Worm (Caenorhabditis elegans) whole organism, early embryonic: Measurements from ENCODE around the gene C25F9.13.

ENCODE experiments used
- B0310.2 ChIP-seq: sonication (generic microtip); optimal IDR thresholded peaks from 2 replicates; lab custom pipeline; 2016; ENCODE audit warnings: mild to moderate bottlenecking, missing genetic modification characterization, missing compliant biosample characterization
- F13C5.2 ChIP-seq: sonication (generic microtip); optimal IDR thresholded peaks from 2 replicates; lab custom pipeline; 2017; ENCODE audit warnings: mild to moderate bottlenecking, missing genetic modification characterization, inconsistent platforms, missing compliant biosample characterization
- aly-1 ChIP-seq: sonication (generic microtip); optimal IDR thresholded peaks from 2 replicates; lab custom pipeline; 2016; ENCODE audit warnings: missing genetic modification characterization, missing compliant biosample characterization
- ama-1 ChIP-seq: fragments of 150-350 bp; optimal IDR thresholded peaks from 2 replicates; lab custom pipeline; 2014
- ceh-13 ChIP-seq: fragments of 200-800 bp; sonication (Bioruptor generic); optimal IDR thresholded peaks from 2 replicates; lab custom pipeline; 2018; ENCODE audit warnings: mild to moderate bottlenecking, missing genetic modification characterization, missing compliant biosample characterization
- ceh-36 ChIP-seq: sonication (generic microtip); optimal IDR thresholded peaks from 2 replicates; lab custom pipeline; 2016; ENCODE audit warnings: missing genetic modification characterization, inconsistent platforms, missing compliant biosample characterization
- ets-7 ChIP-seq: sonication (generic microtip); optimal IDR thresholded peaks from 2 replicates; lab custom pipeline; 2016; ENCODE audit warnings: missing genotype, missing genetic modification characterization, missing compliant biosample characterization
- flt-1 ChIP-seq: fragments of 200-800 bp; sonication (Bioruptor generic); IDR thresholded peaks from 2 replicates; pipeline ENCODE4 v1.3.6; 2022; ENCODE audit warnings: missing genetic modification characterization, missing compliant biosample characterization
- hmbx-1 ChIP-seq: sonication (generic microtip); optimal IDR thresholded peaks from 2 replicates; lab custom pipeline; 2016; ENCODE audit warnings: mild to moderate bottlenecking, missing genetic modification characterization, missing compliant biosample characterization
- hmg-4 ChIP-seq: fragments of 200-800 bp; sonication (Bioruptor generic); optimal IDR thresholded peaks from 2 replicates; lab custom pipeline; 2018; ENCODE audit warnings: mild to moderate bottlenecking, missing genetic modification characterization, missing compliant biosample characterization
- hnd-1 ChIP-seq: sonication (generic microtip); optimal IDR thresholded peaks from 2 replicates; lab custom pipeline; 2016; ENCODE audit warnings: missing genetic modification characterization, missing compliant biosample characterization
- pes-1 ChIP-seq: fragments of 200-800 bp; sonication (Bioruptor generic); IDR thresholded peaks from 2 replicates; pipeline ENCODE4 v1.3.6; 2022; ENCODE audit warnings: missing genetic modification reagents, missing genetic modification characterization, missing compliant biosample characterization
- scrt-1 ChIP-seq: fragments of 200-800 bp; sonication (Bioruptor generic); IDR thresholded peaks from 2 replicates; pipeline ENCODE4 v1.3.6; 2022; ENCODE audit warnings: missing genetic modification characterization, missing compliant biosample characterization
- sea-1 ChIP-seq: fragments of 200-800 bp; sonication (Bioruptor generic); conservative IDR thresholded peaks from 2 replicates; pipeline ENCODE4 v1.3.6; 2022; ENCODE audit warnings: missing genetic modification characterization, missing compliant biosample characterization
- tbx-11 ChIP-seq: fragments of 200-800 bp; sonication (Bioruptor generic); IDR thresholded peaks from 2 replicates; pipeline ENCODE4 v1.3.6; 2022; ENCODE audit warnings: missing genetic modification characterization, missing compliant biosample characterization
- tbx-37 ChIP-seq: fragments of 200-800 bp; sonication (Bioruptor generic); conservative IDR thresholded peaks from 2 replicates; pipeline ENCODE4 v1.3.6; 2022; ENCODE audit warnings: missing genetic modification reagents, missing genetic modification characterization, missing compliant biosample characterization
- tra-4 ChIP-seq: sonication (generic microtip); optimal IDR thresholded peaks from 2 replicates; lab custom pipeline; 2017; ENCODE audit warnings: missing genetic modification characterization, missing compliant biosample characterization

C25F9.13 gene

ce11 chrV:19398882-19399281, at the start of gene C25F9.13:
TSS of gene C25F9.13 (minus strand) at chrV:19398982.
- TF ChIP-seq ets-7 (no peak), hmg-4 (GFP tag; lab: Kevin White, UChicago) (no peak), hmbx-1 (no peak), tbx-37 (GFP tag; lab: Robert Waterston, UW) (no peak), ceh-36 (tag; lab: Kevin White, UChicago) (no peak), B0310.2 (tag; lab: Kevin White, UChicago) (no peak), tbx-11 (no peak), sea-1 (GFP tag; lab: Robert Waterston, UW) (no peak), scrt-1 (no peak), tra-4 (no peak), ama-1 (lab: Kevin White, UChicago) (no peak), hnd-1 (no peak), F13C5.2 (tag; lab: Kevin White, UChicago) (no peak), flt-1 (GFP tag; lab: Robert Waterston, UW) (no peak), pes-1 (GFP tag; lab: Robert Waterston, UW) (no peak), aly-1 (tag; lab: Kevin White, UChicago) (no peak), ceh-13 (no peak)

- TF ChIP-seq ets-7 (no peak), aly-1 (tag; lab: Kevin White, UChicago) (no peak), pes-1 (GFP tag; lab: Robert Waterston, UW) (no peak), tra-4 (no peak), B0310.2 (tag; lab: Kevin White, UChicago) (no peak), hmbx-1 (no peak), hmg-4 (GFP tag; lab: Kevin White, UChicago) (no peak)
Measured at ce11 chrV:19445442-19445841, 46.7 kb upstream of the C25F9.13 start, which contains the start of gene M04C3.1. TSS of gene M04C3.1 (minus strand) at chrV:19445605.

- TF ChIP-seq ceh-13: no peak
Measured at ce11 chrV:19443599-19443998, 44.8 kb upstream of the C25F9.13 start.

- TF ChIP-seq tbx-11 (no peak), B0310.2 (tag; lab: Kevin White, UChicago) (no peak), ceh-36 (tag; lab: Kevin White, UChicago) (no peak), hmbx-1 (no peak), ets-7 (no peak), F13C5.2 (tag; lab: Kevin White, UChicago) (no peak)
Measured at ce11 chrV:19436307-19436706, 37.5 kb upstream of the C25F9.13 start, which contains the start of gene C25F9.14. TSS of gene C25F9.14 (plus strand) at chrV:19436484.

ce11 chrV:19433806-19434437, 35.1 kb upstream of the C25F9.13 start, which contains the start of gene C25F9.16:
TSS of gene C25F9.16 (plus strand) at chrV:19434387.
- no peak for TF ChIP-seq tbx-11
- no peak for TF ChIP-seq F13C5.2 (tag; lab: Kevin White, UChicago)
- TF ChIP-seq hnd-1: no peak
- no peak for TF ChIP-seq hmg-4 (GFP tag; lab: Kevin White, UChicago)
- TF ChIP-seq tbx-37 (GFP tag; lab: Robert Waterston, UW): no peak
- no peak for TF ChIP-seq ets-7
- TF ChIP-seq sea-1 (GFP tag; lab: Robert Waterston, UW): no peak
- no peak for TF ChIP-seq aly-1 (tag; lab: Kevin White, UChicago)
- TF ChIP-seq hmbx-1: no peak
- TF ChIP-seq ceh-36 (tag; lab: Kevin White, UChicago): no peak
- no peak for TF ChIP-seq tra-4
- no peak for TF ChIP-seq ama-1 (lab: Kevin White, UChicago)
- TF ChIP-seq B0310.2 (tag; lab: Kevin White, UChicago): no peak
- TF ChIP-seq flt-1 (GFP tag; lab: Robert Waterston, UW): no peak
- TF ChIP-seq ceh-13: no peak
- no peak for TF ChIP-seq pes-1 (GFP tag; lab: Robert Waterston, UW)

- TF ChIP-seq ets-7: no peak
- TF ChIP-seq sea-1 (GFP tag; lab: Robert Waterston, UW): no peak
Measured at ce11 chrV:19432972-19433371, 34.2 kb upstream of the C25F9.13 start, which contains the start of gene C25F9.11. TSS of gene C25F9.11 (minus strand) at chrV:19433072.

ce11 chrV:19432030-19432429, 33.2 kb upstream of the C25F9.13 start:
- TF ChIP-seq sea-1 (GFP tag; lab: Robert Waterston, UW): no peak
- TF ChIP-seq tra-4: no peak
- no peak for TF ChIP-seq ets-7
- TF ChIP-seq ceh-13: no peak
- TF ChIP-seq pes-1 (GFP tag; lab: Robert Waterston, UW): no peak
- no peak for TF ChIP-seq F13C5.2 (tag; lab: Kevin White, UChicago)

ce11 chrV:19431036-19431435, 32.3 kb upstream of the C25F9.13 start, which contains the start of gene srw-85:
TSS of gene srw-85 (minus strand) at chrV:19431136.
- TF ChIP-seq aly-1 (tag; lab: Kevin White, UChicago) (no peak), ets-7 (no peak), B0310.2 (tag; lab: Kevin White, UChicago) (no peak), tbx-37 (GFP tag; lab: Robert Waterston, UW) (no peak), pes-1 (GFP tag; lab: Robert Waterston, UW) (no peak), F13C5.2 (tag; lab: Kevin White, UChicago) (no peak), ama-1 (lab: Kevin White, UChicago) (no peak)
